Fruit fly (Drosophila melanogaster): ENCODE measurements around the gene CG14229.

The CG14229 gene

dm6 chrX:19675662-19676061, 19.4 kb downstream of the CG14229 start, which contains the start of gene et:
Gene et (minus strand): TSS chrX:19675891.
- no peak for TF ChIP-seq pan (optimal IDR thresholded peaks at IDR 0.05)

- no peak for TF ChIP-seq usp (GFP tag; optimal IDR thresholded peaks at IDR 0.05)
- no peak for TF ChIP-seq psq (optimal IDR thresholded peaks at IDR 0.05)
- TF ChIP-seq Dll (optimal IDR thresholded peaks at IDR 0.05) = no peak
- TF ChIP-seq EcR (GFP tag; optimal IDR thresholded peaks at IDR 0.05) = no peak
- no peak for TF ChIP-seq CG8478 (optimal IDR thresholded peaks at IDR 0.05)
- TF ChIP-seq pan (optimal IDR thresholded peaks at IDR 0.05) = no peak
Measured at dm6 chrX:19668405-19668804, 26.6 kb downstream of the CG14229 start.

- TF ChIP-seq pan (optimal IDR thresholded peaks at IDR 0.05) = no peak
- TF ChIP-seq usp (GFP tag; optimal IDR thresholded peaks at IDR 0.05) = no peak
- no peak for TF ChIP-seq EcR (GFP tag; optimal IDR thresholded peaks at IDR 0.05)
- TF ChIP-seq CG8478 (optimal IDR thresholded peaks at IDR 0.05) = no peak
- no peak for TF ChIP-seq psq (optimal IDR thresholded peaks at IDR 0.05)
- TF ChIP-seq Dll (optimal IDR thresholded peaks at IDR 0.05) = no peak
Measured at dm6 chrX:19667444-19668104, 27.5 kb downstream of the CG14229 start.

- TF ChIP-seq EcR (GFP tag; optimal IDR thresholded peaks at IDR 0.05) (no peak), Dll (optimal IDR thresholded peaks at IDR 0.05) (peak; percentile 14), pan (optimal IDR thresholded peaks at IDR 0.05) (no peak), psq (optimal IDR thresholded peaks at IDR 0.05) (no peak)
Measured at dm6 chrX:19666991-19667409, 28.1 kb downstream of the CG14229 start, which contains the start of gene Zw. Gene Zw (plus strand): TSS chrX:19667252.

- TF ChIP-seq Dll (optimal IDR thresholded peaks at IDR 0.05) (peak; percentile 19), EcR (GFP tag; optimal IDR thresholded peaks at IDR 0.05) (no peak), psq (optimal IDR thresholded peaks at IDR 0.05) (no peak), pan (optimal IDR thresholded peaks at IDR 0.05) (no peak), CG8478 (optimal IDR thresholded peaks at IDR 0.05) (no peak), usp (GFP tag; optimal IDR thresholded peaks at IDR 0.05) (no peak)
Measured at dm6 chrX:19665684-19666141, 29.3 kb downstream of the CG14229 start.

dm6 chrX:19663859-19664728, 31.0 kb downstream of the CG14229 start, which contains the start of the genes CG14223 and Ssu72:
Gene CG14223 (minus strand): TSS chrX:19663971.
Gene Ssu72 (plus strand): TSS chrX:19664561.
- no peak for TF ChIP-seq EcR (GFP tag; optimal IDR thresholded peaks at IDR 0.05)

dm6 chrX:19663196-19663858, 31.7 kb downstream of the CG14229 start:
- no peak for TF ChIP-seq CG8478 (optimal IDR thresholded peaks at IDR 0.05)
- TF ChIP-seq Dll (optimal IDR thresholded peaks at IDR 0.05) = peak; percentile 2

dm6 chrX:19662583-19663195, 32.4 kb downstream of the CG14229 start:
- peak; percentile 53 for TF ChIP-seq Dll (optimal IDR thresholded peaks at IDR 0.05)
- no peak for TF ChIP-seq usp (GFP tag; optimal IDR thresholded peaks at IDR 0.05)

dm6 chrX:19651757-19652419, 43.2 kb downstream of the CG14229 start, which contains the start of the genes Ranbp21 and Elys:
Gene Ranbp21 (minus strand): TSS chrX:19652269.
Gene Elys (plus strand): TSS chrX:19652305.
- TF ChIP-seq CG8478 (optimal IDR thresholded peaks at IDR 0.05) = no peak
- no peak for TF ChIP-seq EcR (GFP tag; optimal IDR thresholded peaks at IDR 0.05)
- TF ChIP-seq pan (optimal IDR thresholded peaks at IDR 0.05) = no peak
- TF ChIP-seq Dll (optimal IDR thresholded peaks at IDR 0.05) = no peak
- TF ChIP-seq psq (optimal IDR thresholded peaks at IDR 0.05) = no peak
- no peak for TF ChIP-seq usp (GFP tag; optimal IDR thresholded peaks at IDR 0.05)

- no peak for TF ChIP-seq psq (optimal IDR thresholded peaks at IDR 0.05)
- no peak for TF ChIP-seq usp (GFP tag; optimal IDR thresholded peaks at IDR 0.05)
- TF ChIP-seq EcR (GFP tag; optimal IDR thresholded peaks at IDR 0.05) = no peak
- TF ChIP-seq CG8478 (optimal IDR thresholded peaks at IDR 0.05) = no peak
- no peak for TF ChIP-seq pan (optimal IDR thresholded peaks at IDR 0.05)
- TF ChIP-seq Dll (optimal IDR thresholded peaks at IDR 0.05) = no peak
Measured at dm6 chrX:19645873-19646541, 49.0 kb downstream of the CG14229 start, which contains the start of gene Arp10. Gene Arp10 (minus strand): TSS chrX:19646176.

All from whole organism.